Worm (Caenorhabditis elegans): ENCODE data around the gene scl-3.

Gene scl-3

ce11 chrIV:13078342-13078741 lies 19.0 kb downstream of the scl-3 start:
- TF ChIP-seq sem-2 (GFP tag; optimal IDR thresholded peaks at IDR 0.05) (no peak), bed-3 (GFP tag; optimal IDR thresholded peaks at IDR 0.05) (no peak), nhr-237 (tag; optimal IDR thresholded peaks at IDR 0.05) (no peak), flh-1 (GFP tag; optimal IDR thresholded peaks at IDR 0.05) (no peak), sptf-1 (tag; optimal IDR thresholded peaks at IDR 0.05) (no peak), unc-120 (tag; optimal IDR thresholded peaks at IDR 0.05; ENCODE audit: poor library complexity, severe bottlenecking) (no peak), mab-5 (tag; optimal IDR thresholded peaks at IDR 0.05) (no peak), blmp-1 (tag; optimal IDR thresholded peaks at IDR 0.05) (no peak), nhr-76 (tag; optimal IDR thresholded peaks at IDR 0.05) (no peak), lin-32 (GFP tag; optimal IDR thresholded peaks at IDR 0.05) (no peak), pha-4 (tag; optimal IDR thresholded peaks at IDR 0.05) (no peak)

- no peak for TF ChIP-seq nhr-237 (tag; optimal IDR thresholded peaks at IDR 0.05)
- no peak for TF ChIP-seq snpc-4 (tag; optimal IDR thresholded peaks at IDR 0.05)
- TF ChIP-seq ztf-11 (tag; optimal IDR thresholded peaks at IDR 0.05): no peak
- TF ChIP-seq drap-1 (GFP tag; optimal IDR thresholded peaks at IDR 0.05): no peak
- TF ChIP-seq mls-2 (tag; optimal IDR thresholded peaks at IDR 0.05): no peak
- no peak for TF ChIP-seq ces-1 (GFP tag; optimal IDR thresholded peaks at IDR 0.05)
- no peak for TF ChIP-seq sptf-1 (tag; optimal IDR thresholded peaks at IDR 0.05)
- TF ChIP-seq tbx-8 (GFP tag; optimal IDR thresholded peaks at IDR 0.05): no peak
- no peak for TF ChIP-seq sem-2 (GFP tag; optimal IDR thresholded peaks at IDR 0.05)
- TF ChIP-seq ceh-39 (tag; optimal IDR thresholded peaks at IDR 0.05): no peak
- no peak for TF ChIP-seq nhr-76 (tag; optimal IDR thresholded peaks at IDR 0.05)
- no peak for TF ChIP-seq pha-4 (tag; optimal IDR thresholded peaks at IDR 0.05)
- no peak for TF ChIP-seq ceh-43 (GFP tag; optimal IDR thresholded peaks at IDR 0.05)
- no peak for TF ChIP-seq mep-1 (tag; optimal IDR thresholded peaks at IDR 0.05)
- no peak for TF ChIP-seq nhr-28 (tag; optimal IDR thresholded peaks at IDR 0.05)
- no peak for TF ChIP-seq cnd-1 (tag; optimal IDR thresholded peaks at IDR 0.05)
These were observed 19.7 kb downstream of the scl-3 start, which contains the start of gene C39E9.8 for ce11 chrIV:13079119-13079518. C39E9.8 (plus strand) TSS chrIV:13079446.

ce11 chrIV:13080185-13080584 lies 20.8 kb downstream of the scl-3 start:
- TF ChIP-seq hlh-1 (tag; optimal IDR thresholded peaks at IDR 0.05) (no peak), ceh-83 (GFP tag; optimal IDR thresholded peaks at IDR 0.05) (no peak), bed-3 (GFP tag; optimal IDR thresholded peaks at IDR 0.05) (no peak), lsy-2 (tag; optimal IDR thresholded peaks at IDR 0.05) (no peak), M03D4.4 (tag; optimal IDR thresholded peaks at IDR 0.05) (no peak), sem-2 (GFP tag; optimal IDR thresholded peaks at IDR 0.05) (no peak)

- TF ChIP-seq unc-120 (tag; optimal IDR thresholded peaks at IDR 0.05; ENCODE audit: poor library complexity, severe bottlenecking) (no peak), mls-2 (tag; optimal IDR thresholded peaks at IDR 0.05) (no peak), elt-3 (tag; optimal IDR thresholded peaks at IDR 0.05) (no peak), ztf-11 (tag; optimal IDR thresholded peaks at IDR 0.05) (no peak), lin-13 (tag; optimal IDR thresholded peaks at IDR 0.05) (no peak), snpc-4 (tag; optimal IDR thresholded peaks at IDR 0.05) (no peak), mep-1 (tag; optimal IDR thresholded peaks at IDR 0.05) (no peak), sem-2 (GFP tag; optimal IDR thresholded peaks at IDR 0.05) (no peak), zip-8 (tag; optimal IDR thresholded peaks at IDR 0.05) (no peak), ham-2 (GFP tag; optimal IDR thresholded peaks at IDR 0.05) (no peak), nhr-12 (tag; optimal IDR thresholded peaks at IDR 0.05) (no peak), cnd-1 (tag; optimal IDR thresholded peaks at IDR 0.05) (no peak), ces-1 (GFP tag; optimal IDR thresholded peaks at IDR 0.05) (no peak), hlh-1 (tag; optimal IDR thresholded peaks at IDR 0.05) (no peak), bed-3 (GFP tag; optimal IDR thresholded peaks at IDR 0.05) (no peak), ceh-83 (GFP tag; optimal IDR thresholded peaks at IDR 0.05) (no peak)
These were observed 21.5 kb downstream of the scl-3 start for ce11 chrIV:13080861-13081260.

- TF ChIP-seq ham-2 (GFP tag; optimal IDR thresholded peaks at IDR 0.05) (no peak), lsy-2 (tag; optimal IDR thresholded peaks at IDR 0.05) (no peak), nhr-28 (tag; optimal IDR thresholded peaks at IDR 0.05) (no peak), drap-1 (GFP tag; optimal IDR thresholded peaks at IDR 0.05) (no peak), lin-13 (tag; optimal IDR thresholded peaks at IDR 0.05) (no peak), unc-39 (tag; optimal IDR thresholded peaks at IDR 0.05) (no peak), nhr-2 (tag; optimal IDR thresholded peaks at IDR 0.05) (no peak), elt-1 (tag; optimal IDR thresholded peaks at IDR 0.05; ENCODE audit: borderline replicate concordance, insufficient read depth) (no peak), sptf-1 (tag; optimal IDR thresholded peaks at IDR 0.05) (no peak), flh-1 (GFP tag; optimal IDR thresholded peaks at IDR 0.05) (no peak), nhr-12 (tag; optimal IDR thresholded peaks at IDR 0.05) (no peak), unc-62 (GFP tag; optimal IDR thresholded peaks at IDR 0.05) (no peak)
These were observed 22.7 kb downstream of the scl-3 start for ce11 chrIV:13082106-13082505.

Measured in whole organism, mixed stage, embryonic.